Fruit fly (Drosophila melanogaster) whole organism, embryonic: ENCODE results near the gene CG43925.

Source experiments
- Atf3 ChIP-seq: fragments of 200-800 bp; sonication (Bioruptor generic); optimal IDR thresholded peaks from 3 replicates; lab custom pipeline; 2016; ENCODE audit warnings: missing biosample characterization, missing genetic modification characterization
- CG10366 ChIP-seq: fragments of 200-800 bp; sonication (Bioruptor generic); IDR thresholded peaks from 2 replicates; pipeline ENCODE4 v1.3.6; 2022; ENCODE audit warnings: missing biosample characterization, missing genetic modification characterization
- CG10431 ChIP-seq: fragments of 200-800 bp; sonication (Bioruptor generic); optimal IDR thresholded peaks from 3 replicates; lab custom pipeline; 2018; ENCODE audit warnings: missing biosample characterization, mild to moderate bottlenecking, missing genetic modification characterization
- CG10543 ChIP-seq: fragments of 200-800 bp; sonication (Bioruptor generic); optimal IDR thresholded peaks from 3 replicates; lab custom pipeline; 2017; ENCODE audit warnings: missing biosample characterization, mild to moderate bottlenecking, missing genetic modification characterization, moderate library complexity
- CG10959 ChIP-seq: fragments of 200-800 bp; sonication (Bioruptor generic); IDR thresholded peaks from 2 replicates; pipeline ENCODE4 v1.3.6; 2022; ENCODE audit warnings: missing biosample characterization, missing genetic modification characterization
- CG11085 ChIP-seq: fragments of 200-800 bp; sonication (Bioruptor generic); IDR thresholded peaks from 2 replicates; pipeline ENCODE4 v1.3.6; 2022; ENCODE audit warnings: missing biosample characterization, missing genetic modification characterization
- CG12299 ChIP-seq: fragments of 200-800 bp; sonication (Bioruptor generic); optimal IDR thresholded peaks from 2 replicates; lab custom pipeline; 2018; ENCODE audit warnings: missing biosample characterization, mild to moderate bottlenecking, missing genetic modification characterization
- CG14710 ChIP-seq: fragments of 200-800 bp; sonication (Bioruptor generic); optimal IDR thresholded peaks from 3 replicates; lab custom pipeline; 2019; ENCODE audit warnings: missing biosample characterization, mild to moderate bottlenecking, missing genetic modification characterization, moderate library complexity
- CG17359 ChIP-seq: fragments of 200-800 bp; sonication (Bioruptor generic); optimal IDR thresholded peaks from 3 replicates; lab custom pipeline; 2018; ENCODE audit warnings: missing biosample characterization, mild to moderate bottlenecking, missing genetic modification characterization, moderate library complexity
- CG2712 ChIP-seq: fragments of 200-800 bp; optimal IDR thresholded peaks from 3 replicates; lab custom pipeline; 2019; ENCODE audit warnings: missing biosample characterization, mild to moderate bottlenecking, missing genetic modification characterization, moderate library complexity
- CG3065 ChIP-seq: fragments of 200-800 bp; sonication (Bioruptor generic); optimal IDR thresholded peaks from 2 replicates; lab custom pipeline; 2016; ENCODE audit warnings: missing biosample characterization, missing genetic modification characterization
- CG42726 ChIP-seq: fragments of 200-800 bp; sonication (Bioruptor generic); IDR thresholded peaks from 2 replicates; pipeline ENCODE4 v1.3.6; 2022; ENCODE audit warnings: missing biosample characterization, missing genetic modification characterization; ENCODE audit not compliant: partially characterized antibody
- CG6272 ChIP-seq: fragments of 200-800 bp; sonication (Bioruptor generic); IDR thresholded peaks from 2 replicates; pipeline ENCODE4 v1.3.6; 2022; ENCODE audit warnings: missing biosample characterization, missing genetic modification characterization
- CG6813 ChIP-seq: fragments of 200-800 bp; sonication (Bioruptor generic); optimal IDR thresholded peaks from 2 replicates; lab custom pipeline; 2017; ENCODE audit warnings: missing biosample characterization, missing genetic modification characterization, mild to moderate bottlenecking, moderate library complexity, missing genetic modification reagents
- CG8281 ChIP-seq: fragments of 200-800 bp; sonication (Bioruptor generic); optimal IDR thresholded peaks from 2 replicates; lab custom pipeline; 2018; ENCODE audit warnings: missing biosample characterization, mild to moderate bottlenecking, missing genetic modification characterization, moderate library complexity
- CG9727 ChIP-seq: fragments of 200-800 bp; sonication (Bioruptor generic); optimal IDR thresholded peaks from 3 replicates; lab custom pipeline; 2017; ENCODE audit warnings: missing biosample characterization, mild to moderate bottlenecking, missing genetic modification characterization
- CrebB ChIP-seq: fragments of 200-800 bp; sonication (Bioruptor generic); optimal IDR thresholded peaks from 3 replicates; lab custom pipeline; 2018; ENCODE audit warnings: missing biosample characterization, mild to moderate bottlenecking, missing genetic modification characterization
- D19A ChIP-seq: fragments of 200-800 bp; optimal IDR thresholded peaks from 3 replicates; lab custom pipeline; 2019; ENCODE audit warnings: missing biosample characterization, mild to moderate bottlenecking, missing genetic modification characterization, moderate library complexity
- Dref ChIP-seq: fragments of 200-800 bp; sonication (Bioruptor generic); IDR thresholded peaks from 2 replicates; pipeline ENCODE4 v1.3.6; 2022; ENCODE audit warnings: missing biosample characterization, missing genetic modification characterization
- Elba2 ChIP-seq: fragments of 200-800 bp; sonication (Bioruptor generic); optimal IDR thresholded peaks from 3 replicates; lab custom pipeline; 2016; ENCODE audit warnings: missing biosample characterization, missing genetic modification characterization
- Fer1 ChIP-seq: fragments of 200-800 bp; sonication (Bioruptor generic); optimal IDR thresholded peaks from 2 replicates; lab custom pipeline; 2017; ENCODE audit warnings: missing biosample characterization, mild to moderate bottlenecking, missing genetic modification characterization
- Fer3 ChIP-seq: fragments of 200-800 bp; sonication (Bioruptor generic); optimal IDR thresholded peaks from 2 replicates; lab custom pipeline; 2018; ENCODE audit warnings: missing biosample characterization, mild to moderate bottlenecking, missing genetic modification characterization, moderate library complexity
- Lim3 ChIP-seq: fragments of 200-800 bp; sonication (Bioruptor generic); IDR thresholded peaks from 2 replicates; pipeline ENCODE4 v1.3.6; 2022; ENCODE audit warnings: missing biosample characterization, missing genetic modification characterization
- NC2β ChIP-seq: fragments of 200-800 bp; sonication (Bioruptor generic); optimal IDR thresholded peaks from 2 replicates; lab custom pipeline; 2016; ENCODE audit warnings: missing biosample characterization, missing genetic modification characterization
- Poxn ChIP-seq: fragments of 200-800 bp; sonication (Bioruptor generic); IDR thresholded peaks from 2 replicates; pipeline ENCODE4 v1.3.6; 2022; ENCODE audit warnings: missing biosample characterization, missing genetic modification characterization
- Ssrp ChIP-seq: fragments of 200-800 bp; sonication (Bioruptor generic); optimal IDR thresholded peaks from 2 replicates; lab custom pipeline; 2018; ENCODE audit warnings: missing biosample characterization, mild to moderate bottlenecking, missing genetic modification characterization, moderate library complexity
- Taf1 ChIP-seq: fragments of 200-800 bp; sonication (Bioruptor generic); IDR thresholded peaks from 2 replicates; pipeline ENCODE4 v1.3.6; 2022; ENCODE audit warnings: missing biosample characterization, missing genetic modification characterization
- Vsx1 ChIP-seq: fragments of 200-800 bp; sonication (Bioruptor generic); optimal IDR thresholded peaks from 2 replicates; lab custom pipeline; 2017; ENCODE audit warnings: missing biosample characterization, mild to moderate bottlenecking, missing genetic modification characterization, missing genetic modification reagents
- Xrp1 ChIP-seq: fragments of 200-800 bp; sonication (Bioruptor generic); IDR thresholded peaks from 2 replicates; pipeline ENCODE4 v1.3.6; 2022; ENCODE audit warnings: missing biosample characterization, missing genetic modification characterization
- ab ChIP-seq: fragments of 200-800 bp; sonication (Bioruptor generic); optimal IDR thresholded peaks from 2 replicates; lab custom pipeline; 2016; ENCODE audit warnings: missing biosample characterization, missing genetic modification characterization
- abd-A ChIP-seq: fragments of 200-800 bp; sonication (Bioruptor generic); optimal IDR thresholded peaks from 3 replicates; lab custom pipeline; 2019; ENCODE audit warnings: missing biosample characterization, mild to moderate bottlenecking, missing genetic modification characterization, moderate library complexity
- ara ChIP-seq: fragments of 200-800 bp; sonication (Bioruptor generic); IDR thresholded peaks from 2 replicates; pipeline ENCODE4 v1.3.6; 2022; ENCODE audit warnings: missing biosample characterization, missing genetic modification characterization
- cg ChIP-seq: fragments of 200-800 bp; sonication (Bioruptor generic); optimal IDR thresholded peaks from 3 replicates; lab custom pipeline; 2019; ENCODE audit warnings: missing biosample characterization, mild to moderate bottlenecking, missing genetic modification characterization, moderate library complexity
- chm ChIP-seq: fragments of 200-800 bp; sonication (Bioruptor generic); IDR thresholded peaks from 2 replicates; pipeline ENCODE4 v1.3.6; 2022; ENCODE audit warnings: missing biosample characterization, missing genetic modification characterization
- crc ChIP-seq: fragments of 200-800 bp; sonication (Bioruptor generic); optimal IDR thresholded peaks from 2 replicates; lab custom pipeline; 2016; ENCODE audit warnings: missing biosample characterization, missing genetic modification characterization
- crp ChIP-seq, 2 experiments: fragments of 200-800 bp; sonication (Bioruptor generic); optimal IDR thresholded peaks; 2 replicates in 1 of 2; 3 replicates in 1 of 2; lab custom pipeline; 2017; ENCODE audit warnings: missing biosample characterization in 2 of 2, missing genetic modification characterization in 2 of 2, mild to moderate bottlenecking in 1 of 2, moderate library complexity in 1 of 2
- emc ChIP-seq: fragments of 200-800 bp; sonication (Bioruptor generic); optimal IDR thresholded peaks from 2 replicates; lab custom pipeline; 2016; ENCODE audit warnings: missing biosample characterization, missing genetic modification characterization
- eve ChIP-seq, 2 experiments: fragments of >200 bp; optimal IDR thresholded peaks; 2 replicates each; lab custom pipeline; 2017; ENCODE audit warnings: missing biosample characterization in 2 of 2, missing genetic modification characterization in 2 of 2
- exex ChIP-seq: fragments of 200-800 bp; sonication (Bioruptor generic); optimal IDR thresholded peaks from 4 replicates; lab custom pipeline; 2018; ENCODE audit warnings: missing biosample characterization, mild to moderate bottlenecking, missing genetic modification characterization, moderate library complexity
- ham ChIP-seq: fragments of 200-800 bp; sonication (Bioruptor generic); IDR thresholded peaks from 2 replicates; pipeline ENCODE4 v1.3.6; 2022; ENCODE audit warnings: missing biosample characterization, missing genetic modification characterization
- kah ChIP-seq: fragments of 200-800 bp; sonication (Bioruptor generic); optimal IDR thresholded peaks from 2 replicates; lab custom pipeline; 2018; ENCODE audit warnings: missing biosample characterization, mild to moderate bottlenecking, missing genetic modification characterization
- kay ChIP-seq: fragments of 200-800 bp; sonication (Bioruptor generic); optimal IDR thresholded peaks from 2 replicates; lab custom pipeline; 2016; ENCODE audit warnings: missing biosample characterization, missing genetic modification characterization
- lola ChIP-seq, 3 experiments: fragments of >200 bp in 2 of 3; fragments of 200-800 bp in 1 of 3; sonication (Bioruptor generic) in 1 of 3; optimal IDR thresholded peaks; 2 replicates each; lab custom pipeline; 2017 to 2019; ENCODE audit warnings: missing biosample characterization in 3 of 3, missing genetic modification characterization in 3 of 3, mild to moderate bottlenecking in 1 of 3, moderate library complexity in 1 of 3
- maf-S ChIP-seq: fragments of 200-800 bp; sonication (Bioruptor generic); optimal IDR thresholded peaks from 2 replicates; lab custom pipeline; 2016; ENCODE audit warnings: missing biosample characterization, missing genetic modification characterization
- sc ChIP-seq, 3 experiments: fragments of >200 bp in 2 of 3; fragments of 200-800 bp in 1 of 3; sonication (Bioruptor generic) in 1 of 3; optimal IDR thresholded peaks; 2 replicates in 2 of 3; 3 replicates in 1 of 3; lab custom pipeline; 2017; ENCODE audit warnings: mild to moderate bottlenecking in 1 of 3, missing biosample characterization in 1 of 3, missing genetic modification characterization in 1 of 3, missing genetic modification reagents in 1 of 3
- sqz ChIP-seq: fragments of 200-800 bp; sonication (Bioruptor generic); optimal IDR thresholded peaks from 3 replicates; lab custom pipeline; 2018; ENCODE audit warnings: missing biosample characterization, mild to moderate bottlenecking, missing genetic modification characterization
- unc-4 ChIP-seq: fragments of 200-800 bp; sonication (Bioruptor generic); IDR thresholded peaks from 2 replicates; pipeline ENCODE4 v1.3.6; 2022; ENCODE audit warnings: missing biosample characterization, missing genetic modification characterization; ENCODE audit not compliant: partially characterized antibody
- z ChIP-seq: fragments of 200-800 bp; sonication (Bioruptor generic); IDR thresholded peaks from 3 replicates; pipeline ENCODE4 v1.3.6; 2022; ENCODE audit warnings: missing biosample characterization, missing genetic modification characterization
- zfh1 ChIP-seq: fragments of 200-800 bp; sonication (Bioruptor generic); IDR thresholded peaks from 3 replicates; pipeline ENCODE4 v1.3.6; 2022; ENCODE audit warnings: missing biosample characterization, missing genetic modification characterization

The CG43925 gene

DNA sequence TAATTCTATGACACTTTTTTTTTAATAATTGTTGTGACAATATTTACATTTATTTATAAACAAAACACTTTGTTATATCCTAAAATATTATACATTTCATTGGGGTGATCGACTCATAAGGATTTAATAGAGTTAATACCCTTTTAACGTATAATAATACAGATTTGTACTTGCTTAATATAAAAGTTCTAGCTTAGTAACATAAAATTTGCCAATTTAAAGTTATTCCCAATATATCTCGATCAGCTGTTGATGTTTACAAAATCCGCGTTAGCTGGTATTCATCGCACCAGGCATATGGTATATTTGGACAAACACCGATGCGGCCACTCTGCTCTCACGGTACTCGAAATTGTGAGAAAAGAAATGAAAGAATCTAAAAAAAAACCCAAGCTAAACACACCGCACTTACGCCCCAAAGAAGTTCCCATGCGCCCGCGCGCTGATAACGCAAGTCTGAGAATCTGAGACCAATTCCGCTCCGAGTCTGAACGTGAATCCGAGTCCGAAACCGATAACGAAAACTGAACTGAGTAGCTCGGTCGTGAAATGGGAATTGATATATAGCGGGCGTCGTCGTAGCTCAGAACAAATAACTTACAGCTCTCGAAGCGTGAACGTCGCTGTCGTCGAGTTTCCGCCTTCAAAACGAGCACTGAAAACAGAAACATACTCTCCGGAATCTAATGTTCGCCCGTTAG, 27.4 kb downstream of the CG43925 start, which contains the start of gene Pect (continued):
- TF ChIP-seq Vsx1 (GFP tag; lab: Kevin White, UChicago) (no peak), abd-A (tag; lab: Kevin White, UChicago) (no peak), z (GFP tag; lab: Robert Waterston, UW) (peak; percentile 77), Fer3 (tag; lab: Kevin White, UChicago) (no peak), CG10431 (GFP tag; lab: Kevin White, UChicago) (no peak), exex (tag; lab: Kevin White, UChicago) (no peak), CG42726 (GFP tag; lab: Robert Waterston, UW) (no peak), CG10366 (GFP tag; lab: Robert Waterston, UW) (no peak), zfh1 (GFP tag; lab: Robert Waterston, UW) (no peak), CG10959 (GFP tag; lab: Robert Waterston, UW) (no peak), CG11085 (GFP tag; lab: Robert Waterston, UW) (no peak), Xrp1 (peak; percentile 19; the same call in 1 of the 2 replicates), emc (GFP tag; lab: Kevin White, UChicago) (no peak), cg (GFP tag; lab: Kevin White, UChicago) (no peak), ara (GFP tag; lab: Robert Waterston, UW) (no peak), Ssrp (tag; lab: Kevin White, UChicago) (peak; percentile 46), eve (GFP tag; optimal IDR thresholded peaks at IDR 0.05; lab: Kevin White, UChicago) (no peak), ab (GFP tag; lab: Kevin White, UChicago) (no peak), maf-S (no peak), kah (GFP tag; lab: Kevin White, UChicago) (no peak), ham (GFP tag; lab: Robert Waterston, UW) (peak; percentile 34; the same call in 1 of the 2 replicates), sc (optimal IDR thresholded peaks at IDR 0.05; lab: Kevin White, UChicago) (no peak), sc (GFP tag; optimal IDR thresholded peaks at IDR 0.05; lab: Kevin White, UChicago) (no peak), Lim3 (GFP tag; lab: Robert Waterston, UW) (no peak), lola (GFP tag; optimal IDR thresholded peaks at IDR 0.05; lab: Kevin White, UChicago) (peak in 1 of 3 experiments; percentile 26), CG6813 (GFP tag; lab: Kevin White, UChicago) (no peak), chm (GFP tag; lab: Robert Waterston, UW) (peak; percentile 63; the same call in 1 of the 2 replicates), crp (GFP tag; optimal IDR thresholded peaks at IDR 0.05; lab: Kevin White, UChicago) (peak; percentile 82 to 95), Elba2 (GFP tag; lab: Kevin White, UChicago) (no peak), CG14710 (tag; lab: Kevin White, UChicago) (peak; percentile 69), Atf3 (GFP tag; lab: Kevin White, UChicago) (no peak), CG10543 (GFP tag; lab: Kevin White, UChicago) (peak; percentile 92), Fer1 (GFP tag; lab: Kevin White, UChicago) (peak; percentile 66), CG17359 (tag; lab: Kevin White, UChicago) (no peak), CG6272 (GFP tag; lab: Robert Waterston, UW) (no peak), CG2712 (tag; lab: Kevin White, UChicago) (no peak), Poxn (GFP tag; lab: Robert Waterston, UW) (no peak), NC2β (GFP tag; lab: Kevin White, UChicago) (peak; percentile 4), Taf1 (no peak), CG8281 (tag; lab: Kevin White, UChicago) (no peak), Dref (GFP tag; lab: Robert Waterston, UW) (peak; percentile 50), sqz (GFP tag; lab: Kevin White, UChicago) (no peak), crc (GFP tag; lab: Kevin White, UChicago) (no peak), CG9727 (peak; percentile 37), CG12299 (tag; lab: Kevin White, UChicago) (peak; percentile 49), D19A (tag; lab: Kevin White, UChicago) (no peak), kay (GFP tag; lab: Kevin White, UChicago) (no peak), CrebB (peak; percentile 42), CG3065 (no peak), unc-4 (GFP tag; lab: Robert Waterston, UW) (peak; percentile 60)
